Worm (Caenorhabditis elegans): ENCODE results near the gene F56C3.1.

ce11 chrX:1395793-1396192 is 8.7 kb downstream of the F56C3.1 start:
- TF ChIP-seq zag-1 (tag; optimal IDR thresholded peaks at IDR 0.05) (no peak), snpc-4 (tag; optimal IDR thresholded peaks at IDR 0.05) (no peak), unc-62 (GFP tag; optimal IDR thresholded peaks at IDR 0.05) (no peak), skn-1 (tag; optimal IDR thresholded peaks at IDR 0.05) (no peak), ZK546.5 (tag; optimal IDR thresholded peaks at IDR 0.05) (no peak), lsy-2 (tag; optimal IDR thresholded peaks at IDR 0.05) (peak in 1 of 2 experiments; percentile 31), ama-1 (optimal IDR thresholded peaks at IDR 0.05) (no peak), nhr-11 (tag; optimal IDR thresholded peaks at IDR 0.05) (no peak), lin-39 (tag; optimal IDR thresholded peaks at IDR 0.05) (no peak)
